Fruit fly (Drosophila melanogaster) whole organism, prepupa: ENCODE results near the gene spn-B.

ENCODE experiments used
- Blimp-1 ChIP-seq: fragments of 200-800 bp; sonication (Bioruptor generic); optimal IDR thresholded peaks from 3 replicates; lab custom pipeline; 2017; ENCODE audit warnings: missing biosample characterization, missing genetic modification characterization, mild to moderate bottlenecking, moderate library complexity, missing genetic modification reagents
- CG10669 ChIP-seq: fragments of 200-800 bp; sonication (Bioruptor generic); optimal IDR thresholded peaks from 3 replicates; lab custom pipeline; 2018; ENCODE audit warnings: missing biosample characterization, mild to moderate bottlenecking, missing genetic modification characterization, moderate library complexity
- CG11294 ChIP-seq: fragments of 200-800 bp; sonication (Bioruptor generic); IDR thresholded peaks from 2 replicates; pipeline ENCODE4 v1.3.6; 2022; ENCODE audit warnings: missing biosample characterization, missing genetic modification characterization
- CG11762 ChIP-seq: fragments of 200-800 bp; sonication (Bioruptor generic); optimal IDR thresholded peaks from 3 replicates; lab custom pipeline; 2016; ENCODE audit warnings: missing biosample characterization, missing genetic modification characterization; ENCODE audit not compliant: insufficient read depth
- CG11902 ChIP-seq: fragments of 200-800 bp; sonication (Bioruptor generic); optimal IDR thresholded peaks from 3 replicates; lab custom pipeline; 2016; ENCODE audit warnings: missing biosample characterization, missing genetic modification characterization
- CG15336 ChIP-seq: fragments of 200-800 bp; sonication (Bioruptor generic); IDR thresholded peaks from 2 replicates; pipeline ENCODE4 v1.3.6; 2022; ENCODE audit warnings: missing biosample characterization, missing genetic modification characterization
- CG1621 ChIP-seq: fragments of 200-800 bp; sonication (Bioruptor generic); optimal IDR thresholded peaks from 3 replicates; lab custom pipeline; 2018; ENCODE audit warnings: missing biosample characterization, mild to moderate bottlenecking, missing genetic modification characterization
- CG16779 ChIP-seq: fragments of 200-800 bp; sonication (Bioruptor generic); optimal IDR thresholded peaks from 3 replicates; lab custom pipeline; 2017; ENCODE audit warnings: missing biosample characterization, mild to moderate bottlenecking, missing genetic modification characterization
- CG3032 ChIP-seq: fragments of 200-800 bp; optimal IDR thresholded peaks from 2 replicates; lab custom pipeline; 2019; ENCODE audit warnings: missing biosample characterization, mild to moderate bottlenecking, missing genetic modification characterization, moderate library complexity
- CG31627 ChIP-seq: fragments of 200-800 bp; sonication (Bioruptor generic); optimal IDR thresholded peaks from 3 replicates; lab custom pipeline; 2016; ENCODE audit warnings: missing biosample characterization, missing genetic modification characterization
- CG32006 ChIP-seq: fragments of 200-800 bp; sonication (Bioruptor generic); optimal IDR thresholded peaks from 3 replicates; lab custom pipeline; 2017; ENCODE audit warnings: missing biosample characterization, mild to moderate bottlenecking, missing genetic modification characterization
- CG34406 ChIP-seq: fragments of 200-800 bp; sonication (Bioruptor generic); optimal IDR thresholded peaks from 3 replicates; lab custom pipeline; 2016; ENCODE audit warnings: missing biosample characterization, missing genetic modification characterization
- CG3919 ChIP-seq: fragments of 200-800 bp; sonication (Bioruptor generic); optimal IDR thresholded peaks from 3 replicates; lab custom pipeline; 2016; ENCODE audit warnings: missing biosample characterization, missing genetic modification characterization
- CG4318 ChIP-seq: fragments of 200-800 bp; sonication (Bioruptor generic); optimal IDR thresholded peaks from 3 replicates; lab custom pipeline; 2017; ENCODE audit warnings: missing biosample characterization, mild to moderate bottlenecking, missing genetic modification characterization
- CG6163 ChIP-seq: fragments of 200-800 bp; sonication (Bioruptor generic); IDR thresholded peaks from 3 replicates; pipeline ENCODE4 v1.3.6; 2022; ENCODE audit warnings: missing biosample characterization, missing genetic modification characterization
- CG6276 ChIP-seq: fragments of 200-800 bp; sonication (Bioruptor generic); optimal IDR thresholded peaks from 2 replicates; lab custom pipeline; 2017; ENCODE audit warnings: missing biosample characterization, mild to moderate bottlenecking, missing genetic modification characterization
- CG6792 ChIP-seq: fragments of 200-800 bp; sonication (Bioruptor generic); optimal IDR thresholded peaks from 3 replicates; lab custom pipeline; 2016; ENCODE audit warnings: missing biosample characterization, missing genetic modification characterization
- CG6808 ChIP-seq: fragments of 200-800 bp; sonication (Bioruptor generic); optimal IDR thresholded peaks from 3 replicates; lab custom pipeline; 2017; ENCODE audit warnings: missing biosample characterization, missing genetic modification characterization, mild to moderate bottlenecking, moderate library complexity, missing genetic modification reagents
- CG6854 ChIP-seq: fragments of 200-800 bp; sonication (Bioruptor generic); optimal IDR thresholded peaks from 2 replicates; lab custom pipeline; 2017; ENCODE audit warnings: missing biosample characterization, mild to moderate bottlenecking, missing genetic modification characterization
- CG8119 ChIP-seq: fragments of 200-800 bp; sonication (Bioruptor generic); IDR thresholded peaks from 3 replicates; pipeline ENCODE4 v1.3.6; 2022; ENCODE audit warnings: missing biosample characterization, missing genetic modification characterization
- CG8319 ChIP-seq: fragments of 200-800 bp; sonication (Bioruptor generic); optimal IDR thresholded peaks from 3 replicates; lab custom pipeline; 2016; ENCODE audit warnings: missing biosample characterization, missing genetic modification characterization
- Eip75B ChIP-seq: fragments of 200-800 bp; sonication (Bioruptor generic); optimal IDR thresholded peaks from 3 replicates; lab custom pipeline; 2016; ENCODE audit warnings: missing biosample characterization, missing genetic modification characterization
- Eip78C ChIP-seq: fragments of 200-800 bp; sonication (Bioruptor generic); peaks from one replicate; lab custom pipeline; 2016; ENCODE audit warnings: missing biosample characterization, missing genetic modification characterization
- Eip93F ChIP-seq: fragments of 200-800 bp; sonication (Bioruptor generic); optimal IDR thresholded peaks from 2 replicates; lab custom pipeline; 2016; ENCODE audit warnings: missing biosample characterization, mild to moderate bottlenecking, missing genetic modification characterization
- Ets21C ChIP-seq: fragments of 200-800 bp; sonication (Bioruptor generic); optimal IDR thresholded peaks from 3 replicates; lab custom pipeline; 2016; ENCODE audit warnings: missing biosample characterization, missing genetic modification characterization
- Gug ChIP-seq: fragments of 200-800 bp; sonication (Bioruptor generic); IDR thresholded peaks from 2 replicates; pipeline ENCODE4 v1.3.6; 2022; ENCODE audit warnings: missing biosample characterization, missing genetic modification characterization
- Hr39 ChIP-seq: fragments of 200-800 bp; sonication (Bioruptor generic); optimal IDR thresholded peaks from 2 replicates; lab custom pipeline; 2016; ENCODE audit warnings: missing biosample characterization, missing genetic modification characterization
- Hr4 ChIP-seq: fragments of 200-800 bp; sonication (Bioruptor generic); optimal IDR thresholded peaks from 3 replicates; lab custom pipeline; 2016; ENCODE audit warnings: missing biosample characterization, missing genetic modification characterization
- Lpt ChIP-seq: fragments of 200-800 bp; sonication (Bioruptor generic); optimal IDR thresholded peaks from 3 replicates; lab custom pipeline; 2016; ENCODE audit warnings: missing biosample characterization, missing genetic modification characterization
- OdsH ChIP-seq: fragments of 200-800 bp; sonication (Bioruptor generic); optimal IDR thresholded peaks from 3 replicates; lab custom pipeline; 2016; ENCODE audit warnings: missing biosample characterization, missing genetic modification characterization
- Smox ChIP-seq: fragments of 200-800 bp; sonication (Bioruptor generic); optimal IDR thresholded peaks from 3 replicates; lab custom pipeline; 2016; ENCODE audit warnings: missing biosample characterization, missing genetic modification characterization
- Sox102F ChIP-seq: fragments of 200-800 bp; sonication (Bioruptor generic); optimal IDR thresholded peaks from 2 replicates; lab custom pipeline; 2016; ENCODE audit warnings: missing biosample characterization, mild to moderate bottlenecking, missing genetic modification characterization
- Sox14 ChIP-seq: fragments of 200-800 bp; sonication (Bioruptor generic); optimal IDR thresholded peaks from 3 replicates; lab custom pipeline; 2016; ENCODE audit warnings: missing biosample characterization, missing genetic modification characterization
- Sox15 ChIP-seq: fragments of 200-800 bp; sonication (Bioruptor generic); optimal IDR thresholded peaks from 3 replicates; lab custom pipeline; 2016; ENCODE audit warnings: missing biosample characterization, missing genetic modification characterization
- achi ChIP-seq: fragments of 200-800 bp; sonication (Bioruptor generic); optimal IDR thresholded peaks from 3 replicates; lab custom pipeline; 2016; ENCODE audit warnings: missing biosample characterization, missing genetic modification characterization
- acj6 ChIP-seq: fragments of 200-800 bp; sonication (Bioruptor generic); optimal IDR thresholded peaks from 3 replicates; lab custom pipeline; 2016; ENCODE audit warnings: missing biosample characterization, missing genetic modification characterization
- cyc ChIP-seq: fragments of 200-800 bp; sonication (Bioruptor generic); optimal IDR thresholded peaks from 3 replicates; lab custom pipeline; 2016; ENCODE audit warnings: missing biosample characterization, missing genetic modification characterization
- dac ChIP-seq: fragments of 200-800 bp; sonication (Bioruptor generic); optimal IDR thresholded peaks from 2 replicates; lab custom pipeline; 2017; ENCODE audit warnings: missing biosample characterization, mild to moderate bottlenecking, missing genetic modification characterization
- eg ChIP-seq: fragments of 200-800 bp; sonication (Bioruptor generic); IDR thresholded peaks from 3 replicates; pipeline ENCODE4 v1.3.6; 2022; ENCODE audit warnings: missing biosample characterization, missing genetic modification characterization
- esn ChIP-seq: fragments of 200-800 bp; sonication (Bioruptor generic); optimal IDR thresholded peaks from 2 replicates; lab custom pipeline; 2016; ENCODE audit warnings: missing biosample characterization, mild to moderate bottlenecking, missing genetic modification characterization, moderate library complexity
- fd59A ChIP-seq: fragments of 200-800 bp; sonication (Bioruptor generic); optimal IDR thresholded peaks from 2 replicates; lab custom pipeline; 2017; ENCODE audit warnings: missing biosample characterization, mild to moderate bottlenecking, missing genetic modification characterization, missing genetic modification reagents
- fkh ChIP-seq: fragments of 200-800 bp; sonication (Bioruptor generic); optimal IDR thresholded peaks from 3 replicates; lab custom pipeline; 2017; ENCODE audit warnings: missing biosample characterization, mild to moderate bottlenecking, missing genetic modification characterization, moderate library complexity
- lz ChIP-seq: fragments of 200-800 bp; sonication (Bioruptor generic); optimal IDR thresholded peaks from 3 replicates; lab custom pipeline; 2016; ENCODE audit warnings: missing biosample characterization, missing genetic modification characterization
- net ChIP-seq: fragments of 200-800 bp; sonication (Bioruptor generic); optimal IDR thresholded peaks from 3 replicates; lab custom pipeline; 2016; ENCODE audit warnings: missing biosample characterization, missing genetic modification characterization
- pdm3 ChIP-seq: fragments of 200-800 bp; sonication (Bioruptor generic); optimal IDR thresholded peaks from 3 replicates; lab custom pipeline; 2016; ENCODE audit warnings: missing biosample characterization, missing genetic modification characterization
- ss ChIP-seq, 2 experiments: fragments of 200-800 bp; sonication (Bioruptor generic); optimal IDR thresholded peaks; 2 replicates in 1 of 2; 3 replicates in 1 of 2; lab custom pipeline; 2017 to 2018; ENCODE audit warnings: mild to moderate bottlenecking in 2 of 2, missing biosample characterization in 2 of 2, missing genetic modification characterization in 2 of 2, moderate library complexity in 1 of 2
- svp ChIP-seq: fragments of 200-800 bp; sonication (Bioruptor generic); peaks from one replicate; lab custom pipeline; 2016; ENCODE audit warnings: missing biosample characterization, missing genetic modification characterization
- topi ChIP-seq: fragments of 200-800 bp; sonication (Bioruptor generic); optimal IDR thresholded peaks from 3 replicates; lab custom pipeline; 2016; ENCODE audit warnings: missing biosample characterization, missing genetic modification characterization
- vri ChIP-seq: fragments of 200-800 bp; sonication (Bioruptor generic); optimal IDR thresholded peaks from 3 replicates; lab custom pipeline; 2016; ENCODE audit warnings: missing biosample characterization, mild to moderate bottlenecking, missing genetic modification characterization

Gene spn-B

DNA sequence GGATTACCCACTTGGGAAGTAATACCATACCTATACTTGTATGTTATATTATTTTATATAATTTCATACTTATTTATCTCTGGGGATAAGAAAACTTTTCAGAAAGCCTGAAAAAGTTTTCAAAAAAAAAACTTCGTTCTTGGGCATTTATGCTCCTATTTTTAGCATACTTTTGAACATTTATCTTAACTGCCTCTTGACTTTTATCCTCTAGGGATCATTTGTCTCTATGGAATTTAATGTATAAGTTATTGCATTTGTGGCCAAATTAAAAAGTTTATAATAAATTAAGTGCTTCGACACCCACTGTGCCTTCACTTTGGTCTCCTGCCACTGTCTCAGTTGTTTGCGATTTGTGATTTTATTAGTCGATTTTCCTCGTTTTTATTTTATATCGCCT is 47.5 kb upstream of the spn-B start (continued):
- no peak for TF ChIP-seq CG10669
- peak; percentile 22 for TF ChIP-seq CG11762
- no peak for TF ChIP-seq CG11294 (GFP tag; lab: Robert Waterston, UW)
- peak; percentile 85 for TF ChIP-seq CG6276
- peak; percentile 54 for TF ChIP-seq achi (GFP tag; lab: Kevin White, UChicago)
- peak; percentile 25 for TF ChIP-seq CG34406 (GFP tag; lab: Kevin White, UChicago)
- no peak for TF ChIP-seq CG6808 (GFP tag; lab: Kevin White, UChicago)

DNA sequence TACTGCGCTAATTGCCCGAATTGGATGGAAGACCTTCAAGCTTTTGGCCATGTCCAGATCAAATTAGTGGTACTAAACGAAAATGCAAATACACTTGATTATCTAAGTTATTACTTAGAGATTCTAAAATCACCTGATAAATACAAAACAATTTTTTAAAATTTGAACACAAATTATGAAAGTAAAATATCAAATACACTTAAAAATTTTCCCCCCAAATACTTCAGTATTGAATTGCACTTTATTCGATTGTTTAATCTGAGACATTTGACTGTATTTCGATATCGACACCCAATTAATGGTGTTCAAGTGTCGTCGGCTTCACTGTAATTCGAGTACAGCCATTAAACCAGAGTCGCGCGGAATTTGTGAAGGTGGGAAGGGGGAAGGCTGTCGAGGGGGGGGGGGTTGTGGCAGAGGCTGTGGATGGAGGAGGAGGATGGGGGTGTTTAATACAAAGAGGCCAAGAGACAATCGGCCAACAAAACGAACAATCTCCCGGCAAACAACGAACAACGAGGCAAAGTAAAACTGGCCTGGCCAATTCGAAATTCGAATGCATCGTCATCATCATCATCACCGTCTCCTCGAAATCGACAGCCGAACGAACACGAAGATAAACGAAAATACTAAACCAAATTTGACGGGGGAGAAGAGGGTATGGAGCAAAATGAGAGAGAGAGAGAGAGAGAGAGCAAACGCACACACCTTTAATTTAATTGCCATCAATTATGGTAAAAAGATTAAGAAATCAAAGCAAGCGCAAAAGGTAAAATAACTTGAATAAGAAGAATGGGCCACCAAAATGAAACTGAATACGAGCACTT is 45.4 kb upstream of the spn-B start:
- TF ChIP-seq ss (GFP tag; optimal IDR thresholded peaks at IDR 0.05; lab: Kevin White, UChicago) (no peak), pdm3 (GFP tag; lab: Kevin White, UChicago) (no peak), CG3919 (GFP tag; lab: Kevin White, UChicago) (no peak), dac (GFP tag; lab: Kevin White, UChicago) (no peak), Eip78C (GFP tag; lab: Kevin White, UChicago) (peak; percentile 67), OdsH (GFP tag; lab: Kevin White, UChicago) (peak; percentile 22), lz (GFP tag; lab: Kevin White, UChicago) (no peak), CG11902 (GFP tag; lab: Kevin White, UChicago) (no peak), Hr4 (peak; percentile 1), CG10669 (no peak), CG6276 (no peak), CG8319 (GFP tag; lab: Kevin White, UChicago) (no peak), topi (GFP tag; lab: Kevin White, UChicago) (no peak), vri (GFP tag; lab: Kevin White, UChicago) (no peak), fkh (no peak), fd59A (GFP tag; lab: Kevin White, UChicago) (no peak), CG1621 (tag; lab: Kevin White, UChicago) (no peak), acj6 (GFP tag; lab: Kevin White, UChicago) (no peak), CG15336 (GFP tag; lab: Robert Waterston, UW) (peak; percentile 52; the same call in 1 of the 2 replicates), CG11294 (GFP tag; lab: Robert Waterston, UW) (no peak), Gug (no peak), CG6163 (GFP tag; lab: Robert Waterston, UW) (0 out of 3 replicates have a peak, but pooled peaks have one; percentile 9), CG31627 (GFP tag; lab: Kevin White, UChicago) (no peak), Lpt (no peak), CG6792 (GFP tag; lab: Kevin White, UChicago) (no peak), CG6854 (GFP tag; lab: Kevin White, UChicago) (no peak), net (GFP tag; lab: Kevin White, UChicago) (no peak), CG8119 (GFP tag; lab: Robert Waterston, UW) (peak; percentile 31; the same call in 2 of the 3 replicates), Sox102F (no peak), esn (GFP tag; lab: Kevin White, UChicago) (no peak), Smox (GFP tag; lab: Kevin White, UChicago) (no peak), Sox14 (GFP tag; lab: Kevin White, UChicago) (no peak), Eip93F (GFP tag; lab: Kevin White, UChicago) (no peak), svp (GFP tag; lab: Kevin White, UChicago) (no peak), Eip75B (no peak), Ets21C (GFP tag; lab: Kevin White, UChicago) (no peak), CG3032 (tag; lab: Kevin White, UChicago) (no peak), cyc (GFP tag; lab: Kevin White, UChicago) (no peak), CG4318 (GFP tag; lab: Kevin White, UChicago) (no peak), Hr39 (no peak), Blimp-1 (no peak), eg (peak; percentile 23; the same call in 2 of the 3 replicates), CG32006 (GFP tag; lab: Kevin White, UChicago) (peak; percentile 4), CG16779 (tag; lab: Kevin White, UChicago) (no peak), Sox15 (GFP tag; lab: Kevin White, UChicago) (no peak)
